Worm (Caenorhabditis elegans): Measurements from ENCODE around the gene F29G6.1.

Gene F29G6.1

DNA sequence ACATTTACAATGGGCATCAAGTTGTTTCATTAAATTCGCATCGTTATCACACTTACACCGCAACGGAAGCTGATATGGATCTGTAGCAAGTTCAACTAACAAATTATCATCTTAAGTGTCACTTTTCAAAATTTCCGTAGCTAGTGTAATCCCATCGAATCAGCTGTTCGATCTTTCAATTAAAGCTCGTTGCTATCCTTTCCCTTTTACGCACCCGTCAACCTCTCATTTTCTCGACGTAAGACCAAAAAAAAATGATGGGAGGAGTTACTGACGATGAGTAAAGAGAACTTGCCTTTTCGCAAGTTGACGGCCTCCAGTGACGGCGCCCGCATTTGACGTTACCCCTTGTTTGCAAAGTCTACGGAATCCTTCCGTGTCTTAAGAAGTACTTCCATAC, at the start of gene F29G6.1:
Gene F29G6.1, plus strand, starts transcription at position 301 of the 400 bp plus-strand sequence.
- TF ChIP-seq fkh-2 (tag; optimal IDR thresholded peaks at IDR 0.05) (no peak), nhr-25 (tag; optimal IDR thresholded peaks at IDR 0.05) (peak; percentile 21)

DNA sequence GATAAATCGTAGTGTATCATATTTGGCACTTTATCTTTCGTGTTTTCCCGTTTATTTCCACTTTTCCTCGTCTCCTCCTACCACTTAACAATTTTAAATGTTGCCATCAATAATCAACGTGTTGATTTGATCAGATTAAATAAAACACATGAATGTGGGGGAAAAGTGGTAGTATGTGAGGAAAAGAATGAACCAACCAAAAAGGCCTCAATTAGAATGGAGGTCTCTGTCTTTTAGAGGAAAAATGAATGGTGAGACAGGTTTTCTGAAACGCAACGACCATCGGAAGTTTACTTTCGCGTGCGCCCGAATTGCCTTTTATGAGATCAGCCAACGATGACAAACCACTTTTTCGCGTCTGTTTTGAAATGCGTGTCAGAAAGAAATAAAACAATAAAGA, 49.8 kb upstream of the F29G6.1 start:
- TF ChIP-seq nhr-25 (tag; optimal IDR thresholded peaks at IDR 0.05), result peak; percentile 33
- TF ChIP-seq sea-2 (GFP tag; optimal IDR thresholded peaks at IDR 0.05), result no peak

DNA sequence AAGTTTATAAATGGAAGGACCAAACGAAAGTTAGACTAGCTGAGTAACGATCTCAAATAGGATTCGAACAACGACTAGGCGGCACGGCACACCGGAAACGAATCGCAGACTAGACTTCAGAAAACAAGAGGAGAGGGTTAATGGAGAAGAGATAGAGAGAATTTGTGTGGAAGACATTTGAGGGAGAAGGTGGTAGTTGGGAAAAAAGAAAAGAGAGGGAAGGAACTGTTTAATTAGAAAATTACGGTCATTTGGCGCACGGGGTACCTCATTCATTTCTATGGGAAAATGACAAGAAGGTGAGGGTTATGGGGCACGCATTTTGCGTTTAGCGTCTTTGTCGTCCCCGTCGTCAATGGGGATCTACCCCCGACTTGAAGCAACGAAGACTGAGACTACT, 47.8 kb upstream of the F29G6.1 start, which contains the start of gene F48C5.2:
Gene F48C5.2, minus strand, starts transcription at position 101 of the 400 bp plus-strand sequence.
- TF ChIP-seq nhr-11 (tag; optimal IDR thresholded peaks at IDR 0.05) (no peak), lin-39 (tag; optimal IDR thresholded peaks at IDR 0.05) (no peak), pqm-1 (tag; optimal IDR thresholded peaks at IDR 0.05) (no peak), ceh-16 (tag; optimal IDR thresholded peaks at IDR 0.05) (no peak)

DNA sequence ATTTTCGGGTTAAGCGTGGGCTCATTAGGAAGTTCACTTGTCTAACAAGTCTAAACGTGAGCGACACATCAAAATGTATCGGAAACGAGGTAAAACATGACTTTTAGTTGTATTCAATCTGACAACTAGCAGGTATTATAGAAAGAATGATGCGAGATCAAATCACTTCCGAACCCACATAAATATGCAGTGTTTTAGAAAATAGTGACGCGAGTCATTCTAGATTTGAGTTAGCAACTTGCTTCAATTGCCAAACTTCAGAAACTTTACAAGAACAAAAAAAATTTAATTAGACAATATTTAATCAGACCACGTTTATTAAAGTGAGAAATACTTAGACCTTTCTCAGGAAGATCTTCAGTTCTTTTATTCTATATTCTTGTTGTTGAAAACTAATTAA, 45.4 kb upstream of the F29G6.1 start:
- no peak for TF ChIP-seq egl-5 (tag; optimal IDR thresholded peaks at IDR 0.05)
- no peak for TF ChIP-seq elt-1 (tag; optimal IDR thresholded peaks at IDR 0.05)
- no peak for TF ChIP-seq lsy-12 (tag; optimal IDR thresholded peaks at IDR 0.05)
- no peak for TF ChIP-seq tbx-2 (tag; optimal IDR thresholded peaks at IDR 0.05)
- TF ChIP-seq mdl-1 (tag; optimal IDR thresholded peaks at IDR 0.05), result no peak
- no peak for TF ChIP-seq hmg-11 (tag; optimal IDR thresholded peaks at IDR 0.05)
- no peak for TF ChIP-seq nhr-25 (tag; optimal IDR thresholded peaks at IDR 0.05)
- TF ChIP-seq egl-27 (tag; optimal IDR thresholded peaks at IDR 0.05), result no peak
- no peak for TF ChIP-seq nhr-76 (tag; optimal IDR thresholded peaks at IDR 0.05)
- TF ChIP-seq ceh-9 (tag; optimal IDR thresholded peaks at IDR 0.05), result no peak
- TF ChIP-seq aly-2 (tag; optimal IDR thresholded peaks at IDR 0.05), result no peak
- no peak for TF ChIP-seq ztf-11 (tag; optimal IDR thresholded peaks at IDR 0.05)
- TF ChIP-seq ceh-28 (tag; optimal IDR thresholded peaks at IDR 0.05), result no peak
- no peak for TF ChIP-seq snpc-4 (tag; optimal IDR thresholded peaks at IDR 0.05)
- TF ChIP-seq nhr-28 (tag; optimal IDR thresholded peaks at IDR 0.05), result no peak
- no peak for TF ChIP-seq nhr-237 (tag; optimal IDR thresholded peaks at IDR 0.05)
- no peak for TF ChIP-seq zag-1 (tag; optimal IDR thresholded peaks at IDR 0.05)
- TF ChIP-seq nhr-11 (tag; optimal IDR thresholded peaks at IDR 0.05), result no peak

DNA sequence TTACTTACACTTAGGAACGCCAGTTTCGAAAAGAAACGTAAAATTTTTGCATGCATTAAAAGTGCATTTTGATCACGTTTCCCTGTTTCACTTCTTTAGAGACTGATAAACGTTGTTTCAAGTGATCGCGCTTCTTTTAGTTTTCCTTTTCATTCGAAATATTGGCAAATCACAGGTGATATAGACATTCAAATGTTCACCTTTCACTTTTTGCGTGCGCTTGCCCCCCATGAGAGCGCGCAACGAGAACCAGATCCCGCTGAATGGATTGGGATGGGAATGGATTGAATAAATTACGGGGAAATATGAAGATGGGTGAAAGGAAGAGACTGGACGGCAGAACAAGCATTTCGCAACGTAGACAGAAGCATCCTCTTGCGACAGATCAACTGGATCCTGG, 40.5 kb upstream of the F29G6.1 start:
- no peak for TF ChIP-seq aly-2 (tag; optimal IDR thresholded peaks at IDR 0.05)
- TF ChIP-seq nhr-43 (tag; optimal IDR thresholded peaks at IDR 0.05; ENCODE audit: poor library complexity, severe bottlenecking), result peak; percentile 62
- TF ChIP-seq elt-2 (tag; optimal IDR thresholded peaks at IDR 0.05), result peak; percentile 1
- peak; percentile 7 for TF ChIP-seq nhr-23 (tag; optimal IDR thresholded peaks at IDR 0.05)
- TF ChIP-seq pha-4 (tag; optimal IDR thresholded peaks at IDR 0.05), result no peak
- TF ChIP-seq nhr-67 (tag; optimal IDR thresholded peaks at IDR 0.05), result no peak

DNA sequence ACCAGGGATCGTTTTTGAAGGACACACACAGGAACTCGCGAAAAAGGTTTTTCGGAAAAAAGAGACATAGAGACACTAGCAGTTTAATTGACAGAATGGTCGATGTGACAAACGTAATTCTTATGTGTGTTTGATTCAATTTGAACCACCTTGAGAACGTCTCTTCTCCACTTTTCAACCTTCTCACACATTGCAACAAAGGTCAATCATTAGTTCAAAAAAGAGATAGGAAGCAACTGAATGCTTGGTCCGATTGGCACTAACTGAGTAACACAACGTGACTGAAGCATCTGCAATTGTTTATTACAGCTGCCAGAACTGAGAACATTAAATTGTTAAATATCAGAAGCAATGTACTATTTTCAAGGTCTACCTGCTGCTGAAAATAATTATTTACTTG, 40.0 kb upstream of the F29G6.1 start:
- TF ChIP-seq nhr-25 (tag; optimal IDR thresholded peaks at IDR 0.05), result peak; percentile 81
- TF ChIP-seq aly-2 (tag; optimal IDR thresholded peaks at IDR 0.05), result no peak
- no peak for TF ChIP-seq ceh-9 (tag; optimal IDR thresholded peaks at IDR 0.05)
- TF ChIP-seq egl-27 (tag; optimal IDR thresholded peaks at IDR 0.05), result peak; percentile 14
- no peak for TF ChIP-seq nhr-67 (tag; optimal IDR thresholded peaks at IDR 0.05)
- TF ChIP-seq ceh-28 (tag; optimal IDR thresholded peaks at IDR 0.05), result no peak

DNA sequence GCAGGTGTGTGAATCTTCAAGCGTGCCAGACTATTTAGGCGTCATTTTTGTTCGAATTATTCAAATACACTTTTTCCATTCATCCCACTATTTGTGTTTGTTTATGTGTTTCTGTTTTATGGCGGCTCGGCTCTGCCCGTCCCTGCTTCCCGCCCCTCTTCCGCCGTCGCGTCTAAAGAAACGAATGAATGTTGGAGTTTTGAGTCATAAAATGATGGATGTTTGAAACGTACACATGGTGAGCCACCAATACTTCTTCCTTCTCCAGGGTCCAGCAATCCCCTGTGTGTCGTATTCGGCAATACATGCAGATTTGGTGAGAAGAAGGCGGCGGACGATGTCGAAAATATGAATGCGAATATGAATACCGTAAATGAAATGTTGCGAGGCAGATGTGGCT, 39.1 kb upstream of the F29G6.1 start:
- no peak for TF ChIP-seq nhr-76 (tag; optimal IDR thresholded peaks at IDR 0.05)
- TF ChIP-seq eor-1 (tag; optimal IDR thresholded peaks at IDR 0.05), result no peak
- TF ChIP-seq daf-12 (tag; optimal IDR thresholded peaks at IDR 0.05), result no peak
- no peak for TF ChIP-seq pha-4 (tag; optimal IDR thresholded peaks at IDR 0.05)
- TF ChIP-seq fkh-2 (tag; optimal IDR thresholded peaks at IDR 0.05), result no peak
- TF ChIP-seq elt-3 (tag; optimal IDR thresholded peaks at IDR 0.05), result no peak
- TF ChIP-seq nhr-23 (tag; optimal IDR thresholded peaks at IDR 0.05), result no peak
- TF ChIP-seq jun-1 (tag; optimal IDR thresholded peaks at IDR 0.05), result no peak
- TF ChIP-seq nhr-237 (tag; optimal IDR thresholded peaks at IDR 0.05), result no peak
- no peak for TF ChIP-seq mml-1 (tag; optimal IDR thresholded peaks at IDR 0.05)
- peak; percentile 39 for TF ChIP-seq nfya-1 (tag; optimal IDR thresholded peaks at IDR 0.05; ENCODE audit: insufficient read depth)
- peak; percentile 22 for TF ChIP-seq hmg-11 (tag; optimal IDR thresholded peaks at IDR 0.05)
- no peak for TF ChIP-seq ama-1 (optimal IDR thresholded peaks at IDR 0.05)
- TF ChIP-seq snpc-4 (tag; optimal IDR thresholded peaks at IDR 0.05), result no peak
- peak; percentile 16 for TF ChIP-seq egl-5 (tag; optimal IDR thresholded peaks at IDR 0.05)
- TF ChIP-seq lin-39 (tag; optimal IDR thresholded peaks at IDR 0.05), result peak; percentile 78
- no peak for TF ChIP-seq zag-1 (tag; optimal IDR thresholded peaks at IDR 0.05)
